Fruit fly (Drosophila melanogaster): ENCODE data around the gene Tbh.

Tbh gene

dm6 chrX:8057299-8057730, 61.8 kb downstream of the Tbh start (continued):
- TF ChIP-seq Nf-YC (tag; optimal IDR thresholded peaks at IDR 0.05) (peak; percentile 63), da (GFP tag; optimal IDR thresholded peaks at IDR 0.05) (peak; percentile 34), gem (tag; optimal IDR thresholded peaks at IDR 0.05) (peak; percentile 84), Gsc (GFP tag; IDR thresholded peaks at IDR 0.05) (no peak), CG10959 (GFP tag; IDR thresholded peaks at IDR 0.05) (no peak), Dbx (GFP tag; IDR thresholded peaks at IDR 0.05) (no peak; the same call in 2 of the 3 replicates), ATbp (GFP tag; optimal IDR thresholded peaks at IDR 0.05) (peak; percentile 40), CG12299 (tag; optimal IDR thresholded peaks at IDR 0.05) (no peak), Oaz (GFP tag; IDR thresholded peaks at IDR 0.05) (peak; percentile 56; the same call in 1 of the 2 replicates), Hsf (GFP tag; optimal IDR thresholded peaks at IDR 0.05) (peak; percentile 84), Dref (GFP tag; IDR thresholded peaks at IDR 0.05) (no peak), CG3838 (GFP tag; optimal IDR thresholded peaks at IDR 0.05) (no peak), CG11456 (GFP tag; IDR thresholded peaks at IDR 0.05) (peak; percentile 70; the same call in 1 of the 3 replicates), Spps (tag; optimal IDR thresholded peaks at IDR 0.05) (no peak), cwo (GFP tag; optimal IDR thresholded peaks at IDR 0.05) (peak; percentile 48), Aef1 (GFP tag; IDR thresholded peaks at IDR 0.05) (peak; percentile 30; the same call in 2 of the 3 replicates), CG15011 (GFP tag; optimal IDR thresholded peaks at IDR 0.05) (peak; percentile 70), Sin3A (optimal IDR thresholded peaks at IDR 0.05) (no peak), zf30C (GFP tag; optimal IDR thresholded peaks at IDR 0.05) (no peak), Side (GFP tag; optimal IDR thresholded peaks at IDR 0.05) (peak; percentile 81), Drgx (GFP tag; IDR thresholded peaks at IDR 0.05) (peak; percentile 47; the same call in 1 of the 2 replicates), CG12744 (GFP tag; optimal IDR thresholded peaks at IDR 0.05) (peak; percentile 59), az2 (GFP tag; optimal IDR thresholded peaks at IDR 0.05) (peak; percentile 63), Lhr (GFP tag; optimal IDR thresholded peaks at IDR 0.05) (no peak), schlank (tag; optimal IDR thresholded peaks at IDR 0.05) (peak; percentile 6), Gug (GFP tag; IDR thresholded peaks at IDR 0.05) (peak; percentile 43; the same call in 2 of the 4 replicates), CG1832 (GFP tag; optimal IDR thresholded peaks at IDR 0.05) (no peak), CG31441 (GFP tag; IDR thresholded peaks at IDR 0.05) (peak; percentile 75), PHDP (tag; optimal IDR thresholded peaks at IDR 0.05) (peak; percentile 59), Rfx (GFP tag; IDR thresholded peaks at IDR 0.05) (peak; percentile 77), nau (GFP tag; optimal IDR thresholded peaks at IDR 0.05) (peak; percentile 46), HLH3B (GFP tag; IDR thresholded peaks at IDR 0.05) (peak; percentile 50; the same call in 1 of the 2 replicates), sens (GFP tag) (peak; percentile 93), NC2β (GFP tag; optimal IDR thresholded peaks at IDR 0.05) (peak; percentile 6), CG17186 (GFP tag; optimal IDR thresholded peaks at IDR 0.05) (peak; percentile 4), Sox102F (GFP tag; optimal IDR thresholded peaks at IDR 0.05) (peak; percentile 67), YL-1 (GFP tag; optimal IDR thresholded peaks at IDR 0.05) (no peak), CG13775 (GFP tag; optimal IDR thresholded peaks at IDR 0.05) (peak; percentile 78), CG3065 (GFP tag; optimal IDR thresholded peaks at IDR 0.05) (peak; percentile 8), CG34224 (GFP tag; IDR thresholded peaks at IDR 0.05; ENCODE audit: partially characterized antibody) (no peak), kay (GFP tag; optimal IDR thresholded peaks at IDR 0.05) (peak; percentile 51), slou (GFP tag; optimal IDR thresholded peaks at IDR 0.05) (peak; percentile 75), Oli (tag; optimal IDR thresholded peaks at IDR 0.05) (peak; percentile 85), ac (GFP tag; optimal IDR thresholded peaks at IDR 0.05) (no peak), Antp (GFP tag; optimal IDR thresholded peaks at IDR 0.05) (peak; percentile 69), Hand (GFP tag; optimal IDR thresholded peaks at IDR 0.05) (peak; percentile 37), klu (GFP tag; IDR thresholded peaks at IDR 0.05) (peak; percentile 24; the same call in 1 of the 2 replicates), CG11723 (GFP tag; optimal IDR thresholded peaks at IDR 0.05) (peak; percentile 45), inv (GFP tag; IDR thresholded peaks at IDR 0.05; ENCODE audit: partially characterized antibody) (no peak), Deaf1 (tag; optimal IDR thresholded peaks at IDR 0.05) (peak; percentile 34), CG18764 (GFP tag; optimal IDR thresholded peaks at IDR 0.05) (peak; percentile 14), bowl (GFP tag; IDR thresholded peaks at IDR 0.05) (no peak)

Measured in whole organism, embryonic.